Worm (Caenorhabditis elegans) whole organism, late embryonic: Measurements from ENCODE around the gene abi-1.

Experiments
- K09A11.1 ChIP-seq: sonication (generic microtip); optimal IDR thresholded peaks from 2 replicates; lab custom pipeline; 2017; ENCODE audit warnings: antibody characterized with exemption, mild to moderate bottlenecking, missing genetic modification characterization, missing compliant biosample characterization; ENCODE audit not compliant: insufficient read depth
- T23F11.4 ChIP-seq: fragments of 200-800 bp; sonication (Bioruptor generic); optimal IDR thresholded peaks from 2 replicates; lab custom pipeline; 2018; ENCODE audit warnings: mild to moderate bottlenecking, missing genetic modification characterization, missing compliant biosample characterization
- Y22D7AL.16 ChIP-seq: sonication (generic microtip); optimal IDR thresholded peaks from 2 replicates; lab custom pipeline; 2016; ENCODE audit warnings: missing genetic modification characterization, missing compliant biosample characterization
- ama-1 ChIP-seq: fragments of 150-350 bp; optimal IDR thresholded peaks from 2 replicates; lab custom pipeline; 2014
- ceh-14 ChIP-seq: sonication (generic microtip); optimal IDR thresholded peaks from 2 replicates; lab custom pipeline; 2016; ENCODE audit warnings: missing genotype, missing genetic modification characterization, missing compliant biosample characterization
- ceh-18 ChIP-seq: sonication (generic microtip); optimal IDR thresholded peaks from 2 replicates; lab custom pipeline; 2016; ENCODE audit warnings: missing genetic modification characterization, missing compliant biosample characterization
- ceh-22 ChIP-seq: sonication (generic microtip); optimal IDR thresholded peaks from 2 replicates; lab custom pipeline; 2017; ENCODE audit warnings: missing biosample characterization, missing genetic modification characterization
- ceh-30 ChIP-seq: fragments of 150-350 bp; optimal IDR thresholded peaks from 2 replicates; lab custom pipeline; 2014; ENCODE audit warnings: missing biosample characterization, missing genetic modification characterization
- ceh-31 ChIP-seq: sonication (generic microtip); optimal IDR thresholded peaks from 2 replicates; lab custom pipeline; 2016; ENCODE audit warnings: missing genetic modification characterization, missing compliant biosample characterization
- ceh-34 ChIP-seq: sonication (generic microtip); optimal IDR thresholded peaks from 2 replicates; lab custom pipeline; 2016; ENCODE audit warnings: mild to moderate bottlenecking, missing genetic modification characterization, missing compliant biosample characterization
- ceh-45 ChIP-seq: fragments of 200-800 bp; sonication (Bioruptor generic); IDR thresholded peaks from 2 replicates; pipeline ENCODE4 v1.3.6; 2022; ENCODE audit warnings: missing genetic modification reagents, missing genetic modification characterization, missing compliant biosample characterization
- ceh-48 ChIP-seq: sonication (generic microtip); optimal IDR thresholded peaks from 2 replicates; lab custom pipeline; 2016; ENCODE audit warnings: missing genetic modification characterization, inconsistent platforms, missing compliant biosample characterization
- ceh-6 ChIP-seq: fragments of 200-800 bp; sonication (Bioruptor generic); optimal IDR thresholded peaks from 2 replicates; lab custom pipeline; 2018; ENCODE audit warnings: mild to moderate bottlenecking, missing genetic modification characterization, missing compliant biosample characterization
- ceh-9 ChIP-seq: sonication (generic microtip); optimal IDR thresholded peaks from 2 replicates; lab custom pipeline; 2016; ENCODE audit warnings: mild to moderate bottlenecking, missing genetic modification characterization, inconsistent platforms, missing compliant biosample characterization
- che-1 ChIP-seq: sonication (generic microtip); optimal IDR thresholded peaks from 2 replicates; lab custom pipeline; 2016; ENCODE audit warnings: mild to moderate bottlenecking, missing genetic modification characterization, missing compliant biosample characterization
- dmd-4 ChIP-seq: sonication (generic microtip); optimal IDR thresholded peaks from 2 replicates; lab custom pipeline; 2016; ENCODE audit warnings: borderline replicate concordance, missing genetic modification characterization, missing compliant biosample characterization
- dve-1 ChIP-seq: sonication (generic microtip); optimal IDR thresholded peaks from 2 replicates; lab custom pipeline; 2017; ENCODE audit warnings: antibody characterized with exemption, mild to moderate bottlenecking, missing genetic modification characterization, missing compliant biosample characterization
- elt-4 ChIP-seq: sonication (generic microtip); optimal IDR thresholded peaks from 2 replicates; lab custom pipeline; 2016; ENCODE audit warnings: missing genetic modification characterization, missing compliant biosample characterization
- ets-4 ChIP-seq: sonication (generic microtip); optimal IDR thresholded peaks from 2 replicates; lab custom pipeline; 2016; ENCODE audit warnings: missing genetic modification characterization, missing compliant biosample characterization
- eyg-1 ChIP-seq: sonication (generic microtip); optimal IDR thresholded peaks from 2 replicates; lab custom pipeline; 2016; ENCODE audit warnings: missing genotype, missing genetic modification characterization, missing compliant biosample characterization
- fax-1 ChIP-seq: sonication (generic microtip); optimal IDR thresholded peaks from 2 replicates; lab custom pipeline; 2016; ENCODE audit warnings: missing genotype, missing genetic modification characterization, missing compliant biosample characterization
- fkh-6 ChIP-seq: sonication (generic microtip); optimal IDR thresholded peaks from 2 replicates; lab custom pipeline; 2016; ENCODE audit warnings: missing genetic modification characterization, missing compliant biosample characterization
- gmeb-2 ChIP-seq: sonication (generic microtip); optimal IDR thresholded peaks from 2 replicates; lab custom pipeline; 2016; ENCODE audit warnings: missing genetic modification characterization, inconsistent platforms, missing compliant biosample characterization
- hlh-13 ChIP-seq: fragments of 200-800 bp; sonication (Bioruptor generic); optimal IDR thresholded peaks from 2 replicates; lab custom pipeline; 2018; ENCODE audit warnings: mild to moderate bottlenecking, missing genetic modification characterization, missing compliant biosample characterization
- hlh-15 ChIP-seq: sonication (generic microtip); optimal IDR thresholded peaks from 2 replicates; lab custom pipeline; 2016; ENCODE audit warnings: missing genetic modification characterization, missing compliant biosample characterization
- hlh-8 ChIP-seq: sonication (generic microtip); optimal IDR thresholded peaks from 2 replicates; lab custom pipeline; 2016; ENCODE audit warnings: missing genotype, missing genetic modification characterization, missing compliant biosample characterization
- nfya-1 ChIP-seq: sonication (generic microtip); optimal IDR thresholded peaks from 2 replicates; lab custom pipeline; 2017; ENCODE audit warnings: missing genetic modification characterization, mild to moderate bottlenecking, missing compliant biosample characterization, antibody characterized with exemption, moderate library complexity
- nhr-11 ChIP-seq: fragments of 150-350 bp; optimal IDR thresholded peaks from 2 replicates; lab custom pipeline; 2014; ENCODE audit warnings: missing biosample characterization, missing genetic modification characterization
- nhr-232 ChIP-seq: sonication (generic microtip); optimal IDR thresholded peaks from 2 replicates; lab custom pipeline; 2016; ENCODE audit warnings: missing genetic modification characterization, missing compliant biosample characterization
- npax-4 ChIP-seq: sonication (generic microtip); optimal IDR thresholded peaks from 2 replicates; lab custom pipeline; 2016; ENCODE audit warnings: missing genetic modification characterization, missing compliant biosample characterization
- odd-2 ChIP-seq: sonication (generic microtip); optimal IDR thresholded peaks from 2 replicates; lab custom pipeline; 2017; ENCODE audit warnings: antibody characterized with exemption, mild to moderate bottlenecking, missing genetic modification characterization, missing compliant biosample characterization
- pag-3 ChIP-seq: sonication (generic microtip); optimal IDR thresholded peaks from 2 replicates; lab custom pipeline; 2016; ENCODE audit warnings: missing compliant biosample characterization, missing genetic modification characterization, borderline replicate concordance
- pqm-1 ChIP-seq: sonication (generic microtip); optimal IDR thresholded peaks from 2 replicates; lab custom pipeline; 2016; ENCODE audit warnings: missing genetic modification characterization, missing compliant biosample characterization
- ref-2 ChIP-seq: sonication (generic microtip); optimal IDR thresholded peaks from 2 replicates; lab custom pipeline; 2016; ENCODE audit warnings: missing genetic modification characterization, missing compliant biosample characterization
- rnt-1 ChIP-seq: sonication (generic microtip); optimal IDR thresholded peaks from 2 replicates; lab custom pipeline; 2016; ENCODE audit warnings: missing genetic modification characterization, missing compliant biosample characterization
- sox-2 ChIP-seq: fragments of 200-800 bp; sonication (Bioruptor generic); IDR thresholded peaks from 2 replicates; pipeline ENCODE4 v1.3.6; 2022; ENCODE audit warnings: missing genetic modification reagents, missing genetic modification characterization, missing compliant biosample characterization
- syd-9 ChIP-seq: sonication (generic microtip); optimal IDR thresholded peaks from 2 replicates; lab custom pipeline; 2016; ENCODE audit warnings: mild to moderate bottlenecking, missing genetic modification characterization, moderate library complexity, missing compliant biosample characterization
- tbx-2 ChIP-seq: sonication (generic microtip); optimal IDR thresholded peaks from 2 replicates; lab custom pipeline; 2016; ENCODE audit warnings: missing genetic modification characterization, missing compliant biosample characterization
- tbx-7 ChIP-seq: sonication (generic microtip); optimal IDR thresholded peaks from 2 replicates; lab custom pipeline; 2016; ENCODE audit warnings: missing genotype, missing genetic modification characterization, missing compliant biosample characterization
- ttx-3 ChIP-seq: sonication (generic microtip); optimal IDR thresholded peaks from 2 replicates; lab custom pipeline; 2016; ENCODE audit warnings: missing genetic modification reagents, missing genetic modification characterization, missing compliant biosample characterization
- unc-3 ChIP-seq, 2 experiments: fragments of 200-800 bp in 1 of 2; sonication (Bioruptor generic) in 1 of 2; sonication (generic microtip) in 1 of 2; conservative IDR thresholded peaks in 1 of 2; optimal IDR thresholded peaks in 1 of 2; 2 replicates each; pipeline versions ENCODE4 v1.3.6 to Lab custom; 2016 to 2022; ENCODE audit warnings: missing compliant biosample characterization in 2 of 2, missing genetic modification characterization in 2 of 2, missing genetic modification reagents in 1 of 2
- unc-42 ChIP-seq: sonication (generic microtip); optimal IDR thresholded peaks from 2 replicates; lab custom pipeline; 2016; ENCODE audit warnings: missing genotype, missing genetic modification characterization, missing compliant biosample characterization
- unc-55 ChIP-seq: sonication (generic microtip); optimal IDR thresholded peaks from 2 replicates; lab custom pipeline; 2017; ENCODE audit warnings: missing biosample characterization, missing genetic modification reagents, missing genetic modification characterization
- unc-86 ChIP-seq: sonication (generic microtip); optimal IDR thresholded peaks from 2 replicates; lab custom pipeline; 2016; ENCODE audit warnings: missing genetic modification characterization, missing compliant biosample characterization
- zip-5 ChIP-seq: sonication (generic microtip); optimal IDR thresholded peaks from 2 replicates; lab custom pipeline; 2016; ENCODE audit warnings: missing genetic modification characterization, missing compliant biosample characterization
- ztf-16 ChIP-seq: sonication (generic microtip); optimal IDR thresholded peaks from 2 replicates; lab custom pipeline; 2017; ENCODE audit warnings: missing genetic modification characterization, missing compliant biosample characterization

The abi-1 gene

ce11 chrIII:5721888-5722287, 29.3 kb upstream of the abi-1 start (continued):
- no peak for TF ChIP-seq T23F11.4 (GFP tag; lab: Kevin White, UChicago)
- peak; percentile 10 for TF ChIP-seq unc-42 (tag; lab: Kevin White, UChicago)
- TF ChIP-seq odd-2 (tag; lab: Kevin White, UChicago): no peak
- TF ChIP-seq ceh-34: no peak
- no peak for TF ChIP-seq ceh-18 (tag; lab: Kevin White, UChicago)
- no peak for TF ChIP-seq eyg-1 (tag; lab: Kevin White, UChicago)
- TF ChIP-seq ceh-48 (tag; lab: Kevin White, UChicago): peak; percentile 47
- TF ChIP-seq gmeb-2 (tag; lab: Kevin White, UChicago): no peak
- no peak for TF ChIP-seq ceh-30
- TF ChIP-seq ceh-6: no peak
- TF ChIP-seq nhr-232: no peak
- no peak for TF ChIP-seq fkh-6 (tag; lab: Kevin White, UChicago)
- TF ChIP-seq ceh-45 (GFP tag; lab: Robert Waterston, UW): no peak
- peak; percentile 61 for TF ChIP-seq pqm-1 (tag; lab: Kevin White, UChicago)
- TF ChIP-seq zip-5: peak; percentile 1
- TF ChIP-seq nhr-11 (tag; lab: Kevin White, UChicago): no peak

DNA sequence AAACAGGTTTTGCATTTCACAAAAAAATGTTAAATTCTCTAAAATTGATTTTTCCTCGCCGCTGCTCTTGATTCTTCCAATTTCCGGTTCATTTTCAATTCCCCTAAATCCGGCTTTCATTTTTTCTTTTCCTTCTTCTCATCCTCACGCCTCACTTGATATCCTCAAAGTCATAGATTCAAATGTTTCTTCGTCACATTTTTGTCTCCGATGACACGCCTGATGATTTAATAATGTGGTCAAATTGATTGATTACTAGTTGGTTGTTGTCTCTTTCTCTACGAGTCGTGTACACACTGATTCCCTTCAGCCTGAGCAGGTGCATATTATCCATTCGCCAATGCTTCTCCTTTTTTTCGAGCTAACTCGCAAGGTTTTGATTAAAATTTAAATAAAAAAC, 28.9 kb upstream of the abi-1 start:
- no peak for TF ChIP-seq che-1
- TF ChIP-seq pqm-1 (tag; lab: Kevin White, UChicago): no peak
- no peak for TF ChIP-seq ceh-22 (tag; lab: Kevin White, UChicago)
- TF ChIP-seq nfya-1 (tag; lab: Kevin White, UChicago): peak; percentile 3
- peak; percentile 72 for TF ChIP-seq unc-55 (GFP tag; lab: Kevin White, UChicago)

- TF ChIP-seq unc-42 (tag; lab: Kevin White, UChicago): peak; percentile 99
- no peak for TF ChIP-seq T23F11.4 (GFP tag; lab: Kevin White, UChicago)
- no peak for TF ChIP-seq Y22D7AL.16
- TF ChIP-seq ceh-31 (tag; lab: Kevin White, UChicago): peak; percentile 51
- no peak for TF ChIP-seq ama-1 (lab: Kevin White, UChicago)
- TF ChIP-seq nhr-232: no peak
- TF ChIP-seq dmd-4 (tag; lab: Kevin White, UChicago): no peak
- TF ChIP-seq ceh-14 (tag; lab: Kevin White, UChicago): peak; percentile 44
- TF ChIP-seq fax-1 (tag; lab: Kevin White, UChicago): no peak
- no peak for TF ChIP-seq hlh-15
- TF ChIP-seq dve-1 (tag; lab: Kevin White, UChicago): no peak
- TF ChIP-seq ttx-3 (tag; lab: Kevin White, UChicago): no peak
- no peak for TF ChIP-seq ztf-16
- no peak for TF ChIP-seq ceh-9 (tag; lab: Kevin White, UChicago)
- TF ChIP-seq elt-4: no peak
- TF ChIP-seq ref-2 (tag; lab: Kevin White, UChicago): peak; percentile 42
- no peak for TF ChIP-seq ceh-30
- TF ChIP-seq tbx-7 (tag; lab: Kevin White, UChicago): no peak
- TF ChIP-seq tbx-2: peak; percentile 24
- TF ChIP-seq hlh-13 (GFP tag; lab: Kevin White, UChicago): no peak
- TF ChIP-seq npax-4: no peak
- no peak for TF ChIP-seq nfya-1 (tag; lab: Kevin White, UChicago)
- TF ChIP-seq syd-9 (tag; lab: Kevin White, UChicago): no peak
Observed at ce11 chrIII:5720266-5721019, 27.9 kb upstream of the abi-1 start.

- TF ChIP-seq npax-4 (no peak), nfya-1 (tag; lab: Kevin White, UChicago) (no peak), eyg-1 (tag; lab: Kevin White, UChicago) (no peak), syd-9 (tag; lab: Kevin White, UChicago) (no peak), Y22D7AL.16 (no peak), hlh-8 (tag; lab: Kevin White, UChicago) (no peak), ttx-3 (tag; lab: Kevin White, UChicago) (no peak), sox-2 (GFP tag; lab: Robert Waterston, UW) (no peak), dmd-4 (tag; lab: Kevin White, UChicago) (no peak), K09A11.1 (tag; lab: Kevin White, UChicago) (no peak), rnt-1 (tag; lab: Kevin White, UChicago) (no peak), unc-42 (tag; lab: Kevin White, UChicago) (no peak), T23F11.4 (GFP tag; lab: Kevin White, UChicago) (no peak), pag-3 (tag; lab: Kevin White, UChicago) (no peak), ets-4 (no peak), unc-86 (tag; lab: Kevin White, UChicago) (no peak), unc-3 (GFP tag; conservative IDR thresholded peaks at IDR 0.05; lab: Robert Waterston, UW) (no peak), unc-3 (tag; optimal IDR thresholded peaks at IDR 0.05; lab: Kevin White, UChicago) (no peak), ceh-30 (no peak), nhr-232 (no peak), nhr-11 (tag; lab: Kevin White, UChicago) (no peak)
Observed at ce11 chrIII:5719832-5720194, 27.3 kb upstream of the abi-1 start.
